Fruit fly (Drosophila melanogaster) whole organism, embryonic: Measurements from ENCODE around the gene Sema5c.

ENCODE experiments used
- Abd-B ChIP-seq: fragments of 200-800 bp; sonication (Bioruptor generic); optimal IDR thresholded peaks from 2 replicates; lab custom pipeline; 2018; ENCODE audit warnings: missing biosample characterization, mild to moderate bottlenecking, missing genetic modification characterization, moderate library complexity
- CG11560 ChIP-seq: fragments of 200-800 bp; sonication (Bioruptor generic); IDR thresholded peaks from 3 replicates; pipeline ENCODE4 v1.3.6; 2022; ENCODE audit warnings: missing biosample characterization, missing genetic modification characterization
- CG1233 ChIP-seq: fragments of 200-800 bp; sonication (Bioruptor generic); optimal IDR thresholded peaks from 4 replicates; lab custom pipeline; 2018; ENCODE audit warnings: missing biosample characterization, mild to moderate bottlenecking, missing genetic modification characterization
- CG12942 ChIP-seq: fragments of 200-800 bp; sonication (Bioruptor generic); optimal IDR thresholded peaks from 3 replicates; lab custom pipeline; 2016; ENCODE audit warnings: missing biosample characterization, missing genetic modification characterization
- CG13894 ChIP-seq: fragments of 200-800 bp; sonication (Bioruptor generic); optimal IDR thresholded peaks from 3 replicates; lab custom pipeline; 2018; ENCODE audit warnings: missing biosample characterization, mild to moderate bottlenecking, missing genetic modification characterization, moderate library complexity
- CG16863 ChIP-seq: fragments of 200-800 bp; sonication (Bioruptor generic); optimal IDR thresholded peaks from 3 replicates; lab custom pipeline; 2016; ENCODE audit warnings: missing biosample characterization, missing genetic modification characterization
- CG17568 ChIP-seq: fragments of 200-800 bp; sonication (Bioruptor generic); optimal IDR thresholded peaks from 2 replicates; lab custom pipeline; 2018; ENCODE audit warnings: missing biosample characterization, mild to moderate bottlenecking, missing genetic modification characterization, moderate library complexity
- CG18476 ChIP-seq: fragments of 200-800 bp; sonication (Bioruptor generic); optimal IDR thresholded peaks from 2 replicates; lab custom pipeline; 2016; ENCODE audit warnings: missing biosample characterization, mild to moderate bottlenecking, missing genetic modification characterization
- CG2199 ChIP-seq: fragments of 200-800 bp; sonication (Bioruptor generic); IDR thresholded peaks from 3 replicates; pipeline ENCODE4 v1.3.6; 2022; ENCODE audit warnings: missing biosample characterization, missing genetic modification characterization
- CG31388 ChIP-seq: fragments of 200-800 bp; sonication (Bioruptor generic); optimal IDR thresholded peaks from 2 replicates; lab custom pipeline; 2016; ENCODE audit warnings: missing biosample characterization, missing genetic modification characterization
- CG34376 ChIP-seq: fragments of 200-800 bp; sonication (Bioruptor generic); optimal IDR thresholded peaks from 2 replicates; lab custom pipeline; 2018; ENCODE audit warnings: missing biosample characterization, mild to moderate bottlenecking, missing genetic modification characterization
- CG5953 ChIP-seq: fragments of 200-800 bp; sonication (Bioruptor generic); IDR thresholded peaks from 2 replicates; pipeline ENCODE4 v1.3.6; 2022; ENCODE audit warnings: missing biosample characterization, missing genetic modification characterization
- CG7839 ChIP-seq: fragments of 200-800 bp; sonication (Bioruptor generic); optimal IDR thresholded peaks from 3 replicates; lab custom pipeline; 2018; ENCODE audit warnings: missing biosample characterization, mild to moderate bottlenecking, missing genetic modification characterization, moderate library complexity
- CG8089 ChIP-seq: fragments of 200-800 bp; sonication (Bioruptor generic); optimal IDR thresholded peaks from 3 replicates; lab custom pipeline; 2016; ENCODE audit warnings: missing biosample characterization, missing genetic modification characterization
- CG9215 ChIP-seq: fragments of 200-800 bp; sonication (Bioruptor generic); IDR thresholded peaks from 2 replicates; pipeline ENCODE4 v1.3.6; 2022; ENCODE audit warnings: missing biosample characterization, missing genetic modification characterization
- CG9727 ChIP-seq: fragments of 200-800 bp; sonication (Bioruptor generic); optimal IDR thresholded peaks from 3 replicates; lab custom pipeline; 2017; ENCODE audit warnings: missing biosample characterization, mild to moderate bottlenecking, missing genetic modification characterization
- CG9932 ChIP-seq: fragments of 200-800 bp; sonication (Bioruptor generic); IDR thresholded peaks from 2 replicates; pipeline ENCODE4 v1.3.6; 2022; ENCODE audit warnings: missing biosample characterization, missing genetic modification characterization
- Dad ChIP-seq: fragments of 200-800 bp; sonication (Bioruptor generic); optimal IDR thresholded peaks from 3 replicates; lab custom pipeline; 2016; ENCODE audit warnings: missing biosample characterization, missing genetic modification characterization
- Dbx ChIP-seq: fragments of 200-800 bp; sonication (Bioruptor generic); IDR thresholded peaks from 3 replicates; pipeline ENCODE4 v1.3.6; 2022; ENCODE audit warnings: missing biosample characterization, missing genetic modification characterization
- Dek ChIP-seq: fragments of 200-800 bp; sonication (Bioruptor generic); optimal IDR thresholded peaks from 3 replicates; lab custom pipeline; 2019; ENCODE audit warnings: missing biosample characterization, mild to moderate bottlenecking, missing genetic modification characterization, moderate library complexity
- Drgx ChIP-seq: fragments of 200-800 bp; sonication (Bioruptor generic); IDR thresholded peaks from 2 replicates; pipeline ENCODE4 v1.3.6; 2022; ENCODE audit warnings: missing biosample characterization, missing genetic modification characterization
- Eip74EF ChIP-seq, 2 experiments: fragments of 200-800 bp in 1 of 2; fragments of >200 bp in 1 of 2; sonication (Bioruptor generic) in 1 of 2; optimal IDR thresholded peaks; 2 replicates each; lab custom pipeline; 2017 to 2019; ENCODE audit warnings: missing biosample characterization in 2 of 2, missing genetic modification characterization in 2 of 2, mild to moderate bottlenecking in 1 of 2, moderate library complexity in 1 of 2
- Hey ChIP-seq: fragments of 200-800 bp; sonication (Bioruptor generic); optimal IDR thresholded peaks from 3 replicates; lab custom pipeline; 2018; ENCODE audit warnings: missing biosample characterization, mild to moderate bottlenecking, missing genetic modification characterization
- Hmx ChIP-seq: fragments of 200-800 bp; sonication (Bioruptor generic); optimal IDR thresholded peaks from 2 replicates; lab custom pipeline; 2016; ENCODE audit warnings: missing biosample characterization, missing genetic modification characterization
- Kr ChIP-seq: fragments of 200-800 bp; sonication (Bioruptor generic); optimal IDR thresholded peaks from 2 replicates; lab custom pipeline; 2017; ENCODE audit warnings: missing biosample characterization, mild to moderate bottlenecking, missing genetic modification characterization
- MTF-1 ChIP-seq: fragments of 200-800 bp; sonication (Bioruptor generic); optimal IDR thresholded peaks from 2 replicates; lab custom pipeline; 2018; ENCODE audit warnings: missing biosample characterization, mild to moderate bottlenecking, missing genetic modification characterization, borderline replicate concordance
- Med ChIP-seq: fragments of 200-800 bp; sonication (Bioruptor generic); peaks from one replicate; lab custom pipeline; 2016; ENCODE audit warnings: missing biosample characterization, missing genetic modification characterization, mild to moderate bottlenecking, inconsistent platforms, moderate library complexity
- Nf-YA ChIP-seq: fragments of 200-800 bp; sonication (Bioruptor generic); IDR thresholded peaks from 2 replicates; pipeline ENCODE4 v1.3.6; 2022; ENCODE audit warnings: missing biosample characterization, missing genetic modification characterization
- Rfx ChIP-seq: fragments of 200-800 bp; sonication (Bioruptor generic); IDR thresholded peaks from 2 replicates; pipeline ENCODE4 v1.3.6; 2022; ENCODE audit warnings: missing biosample characterization, missing genetic modification characterization
- Sin3A ChIP-seq: fragments of >200 bp; optimal IDR thresholded peaks from 2 replicates; lab custom pipeline; 2018
- TFAM ChIP-seq: fragments of 200-800 bp; sonication (Bioruptor generic); optimal IDR thresholded peaks from 2 replicates; lab custom pipeline; 2017; ENCODE audit warnings: missing biosample characterization, missing genetic modification characterization, inconsistent platforms
- aop ChIP-seq: fragments of 200-800 bp; sonication (Bioruptor generic); IDR thresholded peaks from 2 replicates; pipeline ENCODE4 v1.3.6; 2022; ENCODE audit warnings: missing biosample characterization, missing genetic modification characterization
- ap ChIP-seq: fragments of 200-800 bp; sonication (Bioruptor generic); IDR thresholded peaks from 2 replicates; pipeline ENCODE4 v1.3.6; 2022; ENCODE audit warnings: missing biosample characterization, missing genetic modification characterization
- bowl ChIP-seq: fragments of 200-800 bp; sonication (Bioruptor generic); IDR thresholded peaks from 2 replicates; pipeline ENCODE4 v1.3.6; 2022; ENCODE audit warnings: missing biosample characterization, missing genetic modification characterization
- chif ChIP-seq, 2 experiments: fragments of 200-800 bp; sonication (Bioruptor generic); optimal IDR thresholded peaks; 3 replicates each; lab custom pipeline; 2016; ENCODE audit warnings: missing biosample characterization in 2 of 2, missing genetic modification characterization in 2 of 2
- corto ChIP-seq: fragments of 200-800 bp; sonication (Bioruptor generic); optimal IDR thresholded peaks from 2 replicates; lab custom pipeline; 2016; ENCODE audit warnings: missing biosample characterization, mild to moderate bottlenecking, missing genetic modification characterization, moderate library complexity
- dmrt11E ChIP-seq: fragments of 200-800 bp; sonication (Bioruptor generic); optimal IDR thresholded peaks from 3 replicates; lab custom pipeline; 2018; ENCODE audit warnings: missing biosample characterization, mild to moderate bottlenecking, missing genetic modification characterization, moderate library complexity
- emc ChIP-seq: fragments of 200-800 bp; sonication (Bioruptor generic); optimal IDR thresholded peaks from 2 replicates; lab custom pipeline; 2016; ENCODE audit warnings: missing biosample characterization, missing genetic modification characterization
- kah ChIP-seq: fragments of 200-800 bp; sonication (Bioruptor generic); optimal IDR thresholded peaks from 2 replicates; lab custom pipeline; 2018; ENCODE audit warnings: missing biosample characterization, mild to moderate bottlenecking, missing genetic modification characterization
- klu ChIP-seq: fragments of 200-800 bp; sonication (Bioruptor generic); IDR thresholded peaks from 2 replicates; pipeline ENCODE4 v1.3.6; 2022; ENCODE audit warnings: missing biosample characterization, missing genetic modification characterization
- luna ChIP-seq: fragments of 200-800 bp; sonication (Bioruptor generic); optimal IDR thresholded peaks from 2 replicates; lab custom pipeline; 2016; ENCODE audit warnings: missing biosample characterization, missing genetic modification characterization
- maf-S ChIP-seq: fragments of 200-800 bp; sonication (Bioruptor generic); optimal IDR thresholded peaks from 2 replicates; lab custom pipeline; 2016; ENCODE audit warnings: missing biosample characterization, missing genetic modification characterization
- mirr ChIP-seq: fragments of 200-800 bp; sonication (Bioruptor generic); optimal IDR thresholded peaks from 3 replicates; lab custom pipeline; 2018; ENCODE audit warnings: missing biosample characterization, mild to moderate bottlenecking, missing genetic modification characterization
- mld ChIP-seq: fragments of 200-800 bp; sonication (Bioruptor generic); IDR thresholded peaks from 3 replicates; pipeline ENCODE4 v1.3.6; 2022; ENCODE audit warnings: missing biosample characterization, missing genetic modification characterization; ENCODE audit not compliant: partially characterized antibody
- nerfin-1 ChIP-seq: fragments of 200-800 bp; sonication (Bioruptor generic); optimal IDR thresholded peaks from 3 replicates; lab custom pipeline; 2019; ENCODE audit warnings: missing biosample characterization, mild to moderate bottlenecking, missing genetic modification characterization, moderate library complexity
- nmo ChIP-seq: fragments of 200-800 bp; sonication (Bioruptor generic); optimal IDR thresholded peaks from 2 replicates; lab custom pipeline; 2018; ENCODE audit warnings: missing biosample characterization, mild to moderate bottlenecking, missing genetic modification characterization, moderate library complexity
- otp ChIP-seq: fragments of 200-800 bp; sonication (Bioruptor generic); IDR thresholded peaks from 3 replicates; pipeline ENCODE4, ENCODE4 v1.3.6; 2022; ENCODE audit warnings: missing biosample characterization, missing genetic modification characterization
- p53 ChIP-seq: fragments of 200-800 bp; sonication (Bioruptor generic); optimal IDR thresholded peaks from 2 replicates; lab custom pipeline; 2016; ENCODE audit warnings: missing biosample characterization, missing genetic modification characterization
- pb ChIP-seq: fragments of 200-800 bp; sonication (Bioruptor generic); optimal IDR thresholded peaks from 3 replicates; lab custom pipeline; 2016; ENCODE audit warnings: missing biosample characterization, missing genetic modification characterization
- run ChIP-seq: fragments of 200-800 bp; sonication (Bioruptor generic); optimal IDR thresholded peaks from 3 replicates; lab custom pipeline; 2018; ENCODE audit warnings: missing biosample characterization, mild to moderate bottlenecking, missing genetic modification characterization
- salm ChIP-seq: fragments of 200-800 bp; sonication (Bioruptor generic); optimal IDR thresholded peaks from 2 replicates; lab custom pipeline; 2018; ENCODE audit warnings: missing biosample characterization, mild to moderate bottlenecking, missing genetic modification characterization
- vnd ChIP-seq: fragments of 200-800 bp; sonication (Bioruptor generic); IDR thresholded peaks from 3 replicates; pipeline ENCODE4 v1.3.6; 2022; ENCODE audit warnings: missing biosample characterization, missing genetic modification characterization; ENCODE audit not compliant: partially characterized antibody

Gene Sema5c

dm6 chr3L:12062788-12063218 lies 18.8 kb downstream of the Sema5c start (continued):
- peak; percentile 88 for TF ChIP-seq dmrt11E (tag; lab: Kevin White, UChicago)
- TF ChIP-seq TFAM (GFP tag; lab: Kevin White, UChicago), result peak; percentile 5
- TF ChIP-seq CG9727 (GFP tag; lab: Kevin White, UChicago), result peak; percentile 74
- TF ChIP-seq Sin3A (lab: Kevin White, UChicago), result no peak
- no peak for TF ChIP-seq CG31388 (GFP tag; lab: Kevin White, UChicago)
- no peak for TF ChIP-seq CG34376 (GFP tag; lab: Kevin White, UChicago)
- TF ChIP-seq chif (GFP tag; optimal IDR thresholded peaks at IDR 0.05; lab: Kevin White, UChicago), result peak; percentile 2 to 76
- peak; percentile 33 for TF ChIP-seq nmo
- no peak for TF ChIP-seq run (tag; lab: Kevin White, UChicago)
- TF ChIP-seq Nf-YA (GFP tag; lab: Robert Waterston, UW), result no peak
- no peak for TF ChIP-seq Hey (tag; lab: Kevin White, UChicago)
- no peak for TF ChIP-seq mld
- no peak for TF ChIP-seq emc (GFP tag; lab: Kevin White, UChicago)
- peak; percentile 66; the same call in 1 of the 3 replicates for TF ChIP-seq otp (GFP tag; lab: Robert Waterston, UW)
- peak; percentile 57 for TF ChIP-seq CG7839 (tag; lab: Kevin White, UChicago)
- TF ChIP-seq bowl, result no peak
- no peak for TF ChIP-seq salm (tag; lab: Kevin White, UChicago)
- no peak for TF ChIP-seq ap (GFP tag; lab: Robert Waterston, UW)
- no peak for TF ChIP-seq corto
- no peak for TF ChIP-seq Dbx (GFP tag; lab: Robert Waterston, UW)
- no peak for TF ChIP-seq Eip74EF (GFP tag; optimal IDR thresholded peaks at IDR 0.05; lab: Kevin White, UChicago)
- no peak for TF ChIP-seq maf-S (GFP tag; lab: Kevin White, UChicago)
- TF ChIP-seq luna (GFP tag; lab: Kevin White, UChicago), result no peak
- TF ChIP-seq Med (GFP tag; lab: Kevin White, UChicago), result peak; percentile 67
- 0 out of 2 replicates have a peak, but pooled peaks have one; percentile 22 for TF ChIP-seq aop (GFP tag; lab: Robert Waterston, UW)
- no peak for TF ChIP-seq CG5953 (GFP tag; lab: Robert Waterston, UW)
- no peak for TF ChIP-seq p53
- no peak for TF ChIP-seq vnd (GFP tag; lab: Robert Waterston, UW)
- TF ChIP-seq Dek (tag; lab: Kevin White, UChicago), result no peak
- no peak for TF ChIP-seq kah
- no peak for TF ChIP-seq CG9215 (GFP tag; lab: Robert Waterston, UW)
- no peak for TF ChIP-seq CG18476 (GFP tag; lab: Kevin White, UChicago)
- TF ChIP-seq CG1233 (GFP tag; lab: Kevin White, UChicago), result peak; percentile 0
- TF ChIP-seq CG2199, result 0 out of 3 replicates have a peak, but pooled peaks have one; percentile 53
- TF ChIP-seq CG17568, result no peak
- TF ChIP-seq CG9932 (GFP tag; lab: Robert Waterston, UW), result no peak
- peak; percentile 59 for TF ChIP-seq CG16863 (GFP tag; lab: Kevin White, UChicago)
- TF ChIP-seq nerfin-1 (tag; lab: Kevin White, UChicago), result peak; percentile 18
- TF ChIP-seq CG12942 (GFP tag; lab: Kevin White, UChicago), result no peak
- peak; percentile 76 for TF ChIP-seq CG11560 (tag; lab: Robert Waterston, UW)
- TF ChIP-seq Abd-B (GFP tag; lab: Kevin White, UChicago), result peak; percentile 5
- no peak for TF ChIP-seq CG13894 (tag; lab: Kevin White, UChicago)
- TF ChIP-seq Drgx (GFP tag; lab: Robert Waterston, UW), result peak; percentile 57; the same call in 1 of the 2 replicates
- 0 out of 2 replicates have a peak, but pooled peaks have one; percentile 22 for TF ChIP-seq klu (GFP tag; lab: Robert Waterston, UW)
- TF ChIP-seq MTF-1 (GFP tag; lab: Kevin White, UChicago), result no peak
- no peak for TF ChIP-seq Dad (GFP tag; lab: Kevin White, UChicago)
- no peak for TF ChIP-seq Rfx (GFP tag; lab: Robert Waterston, UW)
- no peak for TF ChIP-seq pb
- no peak for TF ChIP-seq mirr (GFP tag; lab: Kevin White, UChicago)
- no peak for TF ChIP-seq Kr (GFP tag; lab: Kevin White, UChicago)
- no peak for TF ChIP-seq Hmx (GFP tag; lab: Kevin White, UChicago)
- TF ChIP-seq CG8089, result no peak
